Worm (Caenorhabditis elegans) whole organism, late embryonic: ENCODE results near the gene CD4.11.

Source experiments
- C08G9.2 ChIP-seq: sonication (generic microtip); optimal IDR thresholded peaks from 2 replicates; lab custom pipeline; 2016; ENCODE audit warnings: mild to moderate bottlenecking, missing genetic modification characterization, moderate library complexity, missing compliant biosample characterization
- C38D4.7 ChIP-seq: fragments of 200-800 bp; sonication (Bioruptor generic); optimal IDR thresholded peaks from 2 replicates; lab custom pipeline; 2018; ENCODE audit warnings: mild to moderate bottlenecking, missing genetic modification characterization, moderate library complexity, missing compliant biosample characterization
- K02D7.2 ChIP-seq: sonication (generic microtip); optimal IDR thresholded peaks from 2 replicates; lab custom pipeline; 2017; ENCODE audit warnings: mild to moderate bottlenecking, missing genetic modification characterization, missing compliant biosample characterization
- T23F11.4 ChIP-seq: fragments of 200-800 bp; sonication (Bioruptor generic); optimal IDR thresholded peaks from 2 replicates; lab custom pipeline; 2018; ENCODE audit warnings: mild to moderate bottlenecking, missing genetic modification characterization, missing compliant biosample characterization
- ahr-1 ChIP-seq: sonication (generic microtip); optimal IDR thresholded peaks from 2 replicates; lab custom pipeline; 2016; ENCODE audit warnings: missing genetic modification characterization, missing compliant biosample characterization
- ama-1 ChIP-seq: fragments of 150-350 bp; optimal IDR thresholded peaks from 2 replicates; lab custom pipeline; 2014
- ceh-18 ChIP-seq: sonication (generic microtip); optimal IDR thresholded peaks from 2 replicates; lab custom pipeline; 2016; ENCODE audit warnings: missing genetic modification characterization, missing compliant biosample characterization
- ceh-2 ChIP-seq: sonication (generic microtip); optimal IDR thresholded peaks from 2 replicates; lab custom pipeline; 2016; ENCODE audit warnings: missing genotype, missing genetic modification characterization, missing compliant biosample characterization
- ceh-24 ChIP-seq: sonication (generic microtip); optimal IDR thresholded peaks from 2 replicates; lab custom pipeline; 2016; ENCODE audit warnings: mild to moderate bottlenecking, missing genetic modification characterization, missing compliant biosample characterization
- ceh-30 ChIP-seq: fragments of 150-350 bp; optimal IDR thresholded peaks from 2 replicates; lab custom pipeline; 2014; ENCODE audit warnings: missing biosample characterization, missing genetic modification characterization
- ceh-31 ChIP-seq: sonication (generic microtip); optimal IDR thresholded peaks from 2 replicates; lab custom pipeline; 2016; ENCODE audit warnings: missing genetic modification characterization, missing compliant biosample characterization
- ceh-45 ChIP-seq: fragments of 200-800 bp; sonication (Bioruptor generic); IDR thresholded peaks from 2 replicates; pipeline ENCODE4 v1.3.6; 2022; ENCODE audit warnings: missing genetic modification reagents, missing genetic modification characterization, missing compliant biosample characterization
- ceh-48 ChIP-seq: sonication (generic microtip); optimal IDR thresholded peaks from 2 replicates; lab custom pipeline; 2016; ENCODE audit warnings: missing genetic modification characterization, inconsistent platforms, missing compliant biosample characterization
- ceh-6 ChIP-seq: fragments of 200-800 bp; sonication (Bioruptor generic); optimal IDR thresholded peaks from 2 replicates; lab custom pipeline; 2018; ENCODE audit warnings: mild to moderate bottlenecking, missing genetic modification characterization, missing compliant biosample characterization
- ceh-9 ChIP-seq: sonication (generic microtip); optimal IDR thresholded peaks from 2 replicates; lab custom pipeline; 2016; ENCODE audit warnings: mild to moderate bottlenecking, missing genetic modification characterization, inconsistent platforms, missing compliant biosample characterization
- che-1 ChIP-seq: sonication (generic microtip); optimal IDR thresholded peaks from 2 replicates; lab custom pipeline; 2016; ENCODE audit warnings: mild to moderate bottlenecking, missing genetic modification characterization, missing compliant biosample characterization
- dmd-4 ChIP-seq: sonication (generic microtip); optimal IDR thresholded peaks from 2 replicates; lab custom pipeline; 2016; ENCODE audit warnings: borderline replicate concordance, missing genetic modification characterization, missing compliant biosample characterization
- dve-1 ChIP-seq: sonication (generic microtip); optimal IDR thresholded peaks from 2 replicates; lab custom pipeline; 2017; ENCODE audit warnings: antibody characterized with exemption, mild to moderate bottlenecking, missing genetic modification characterization, missing compliant biosample characterization
- elt-4 ChIP-seq: sonication (generic microtip); optimal IDR thresholded peaks from 2 replicates; lab custom pipeline; 2016; ENCODE audit warnings: missing genetic modification characterization, missing compliant biosample characterization
- ets-4 ChIP-seq: sonication (generic microtip); optimal IDR thresholded peaks from 2 replicates; lab custom pipeline; 2016; ENCODE audit warnings: missing genetic modification characterization, missing compliant biosample characterization
- fax-1 ChIP-seq: sonication (generic microtip); optimal IDR thresholded peaks from 2 replicates; lab custom pipeline; 2016; ENCODE audit warnings: missing genotype, missing genetic modification characterization, missing compliant biosample characterization
- fkh-10 ChIP-seq: fragments of 150-350 bp; optimal IDR thresholded peaks from 2 replicates; lab custom pipeline; 2014; ENCODE audit warnings: missing biosample characterization, missing genetic modification reagents, missing genetic modification characterization
- fkh-6 ChIP-seq: sonication (generic microtip); optimal IDR thresholded peaks from 2 replicates; lab custom pipeline; 2016; ENCODE audit warnings: missing genetic modification characterization, missing compliant biosample characterization
- hlh-15 ChIP-seq: sonication (generic microtip); optimal IDR thresholded peaks from 2 replicates; lab custom pipeline; 2016; ENCODE audit warnings: missing genetic modification characterization, missing compliant biosample characterization
- hlh-30 ChIP-seq: sonication (generic microtip); optimal IDR thresholded peaks from 2 replicates; lab custom pipeline; 2017; ENCODE audit warnings: antibody characterized with exemption, missing genetic modification characterization, missing compliant biosample characterization; ENCODE audit not compliant: insufficient read depth
- hlh-8 ChIP-seq: sonication (generic microtip); optimal IDR thresholded peaks from 2 replicates; lab custom pipeline; 2016; ENCODE audit warnings: missing genotype, missing genetic modification characterization, missing compliant biosample characterization
- lim-6 ChIP-seq: sonication (generic microtip); optimal IDR thresholded peaks from 2 replicates; lab custom pipeline; 2016; ENCODE audit warnings: missing genetic modification characterization, missing compliant biosample characterization
- lin-11 ChIP-seq: fragments of 200-800 bp; sonication (Bioruptor generic); optimal IDR thresholded peaks from 2 replicates; lab custom pipeline; 2018; ENCODE audit warnings: mild to moderate bottlenecking, missing genetic modification characterization, missing compliant biosample characterization
- madf-2 ChIP-seq: sonication (generic microtip); optimal IDR thresholded peaks from 2 replicates; lab custom pipeline; 2017; ENCODE audit warnings: missing genetic modification characterization, missing compliant biosample characterization
- mec-3 ChIP-seq: sonication (generic microtip); optimal IDR thresholded peaks from 2 replicates; lab custom pipeline; 2016; ENCODE audit warnings: borderline replicate concordance, missing genetic modification characterization, missing compliant biosample characterization
- nhr-11 ChIP-seq: fragments of 150-350 bp; optimal IDR thresholded peaks from 2 replicates; lab custom pipeline; 2014; ENCODE audit warnings: missing biosample characterization, missing genetic modification characterization
- nhr-232 ChIP-seq: sonication (generic microtip); optimal IDR thresholded peaks from 2 replicates; lab custom pipeline; 2016; ENCODE audit warnings: missing genetic modification characterization, missing compliant biosample characterization
- npax-4 ChIP-seq: sonication (generic microtip); optimal IDR thresholded peaks from 2 replicates; lab custom pipeline; 2016; ENCODE audit warnings: missing genetic modification characterization, missing compliant biosample characterization
- odd-2 ChIP-seq: sonication (generic microtip); optimal IDR thresholded peaks from 2 replicates; lab custom pipeline; 2017; ENCODE audit warnings: antibody characterized with exemption, mild to moderate bottlenecking, missing genetic modification characterization, missing compliant biosample characterization
- pag-3 ChIP-seq: sonication (generic microtip); optimal IDR thresholded peaks from 2 replicates; lab custom pipeline; 2016; ENCODE audit warnings: missing compliant biosample characterization, missing genetic modification characterization, borderline replicate concordance
- pat-9 ChIP-seq: fragments of 200-800 bp; sonication (Bioruptor generic); optimal IDR thresholded peaks from 2 replicates; lab custom pipeline; 2018; ENCODE audit warnings: mild to moderate bottlenecking, missing genetic modification characterization, moderate library complexity, missing compliant biosample characterization
- pha-2 ChIP-seq: sonication (generic microtip); optimal IDR thresholded peaks from 2 replicates; lab custom pipeline; 2017; ENCODE audit warnings: mild to moderate bottlenecking, missing genetic modification characterization, missing compliant biosample characterization
- pha-4 ChIP-seq: fragments of 150-350 bp; optimal IDR thresholded peaks from 2 replicates; lab custom pipeline; 2018; ENCODE audit warnings: missing biosample characterization, missing genetic modification reagents, missing genetic modification characterization
- pros-1 ChIP-seq: fragments of 150-350 bp; optimal IDR thresholded peaks from 2 replicates; lab custom pipeline; 2014; ENCODE audit warnings: missing biosample characterization, missing genetic modification reagents, missing genetic modification characterization
- rnt-1 ChIP-seq: sonication (generic microtip); optimal IDR thresholded peaks from 2 replicates; lab custom pipeline; 2016; ENCODE audit warnings: missing genetic modification characterization, missing compliant biosample characterization
- sox-4 ChIP-seq: sonication (generic microtip); optimal IDR thresholded peaks from 2 replicates; lab custom pipeline; 2017; ENCODE audit warnings: mild to moderate bottlenecking, missing genetic modification characterization, inconsistent platforms, missing compliant biosample characterization
- tbx-2 ChIP-seq: sonication (generic microtip); optimal IDR thresholded peaks from 2 replicates; lab custom pipeline; 2016; ENCODE audit warnings: missing genetic modification characterization, missing compliant biosample characterization
- tbx-7 ChIP-seq: sonication (generic microtip); optimal IDR thresholded peaks from 2 replicates; lab custom pipeline; 2016; ENCODE audit warnings: missing genotype, missing genetic modification characterization, missing compliant biosample characterization
- unc-3 ChIP-seq, 2 experiments: fragments of 200-800 bp in 1 of 2; sonication (Bioruptor generic) in 1 of 2; sonication (generic microtip) in 1 of 2; conservative IDR thresholded peaks in 1 of 2; optimal IDR thresholded peaks in 1 of 2; 2 replicates each; pipeline versions ENCODE4 v1.3.6 to Lab custom; 2016 to 2022; ENCODE audit warnings: missing compliant biosample characterization in 2 of 2, missing genetic modification characterization in 2 of 2, missing genetic modification reagents in 1 of 2
- unc-42 ChIP-seq: sonication (generic microtip); optimal IDR thresholded peaks from 2 replicates; lab custom pipeline; 2016; ENCODE audit warnings: missing genotype, missing genetic modification characterization, missing compliant biosample characterization
- unc-86 ChIP-seq: sonication (generic microtip); optimal IDR thresholded peaks from 2 replicates; lab custom pipeline; 2016; ENCODE audit warnings: missing genetic modification characterization, missing compliant biosample characterization

CD4.11 gene

DNA sequence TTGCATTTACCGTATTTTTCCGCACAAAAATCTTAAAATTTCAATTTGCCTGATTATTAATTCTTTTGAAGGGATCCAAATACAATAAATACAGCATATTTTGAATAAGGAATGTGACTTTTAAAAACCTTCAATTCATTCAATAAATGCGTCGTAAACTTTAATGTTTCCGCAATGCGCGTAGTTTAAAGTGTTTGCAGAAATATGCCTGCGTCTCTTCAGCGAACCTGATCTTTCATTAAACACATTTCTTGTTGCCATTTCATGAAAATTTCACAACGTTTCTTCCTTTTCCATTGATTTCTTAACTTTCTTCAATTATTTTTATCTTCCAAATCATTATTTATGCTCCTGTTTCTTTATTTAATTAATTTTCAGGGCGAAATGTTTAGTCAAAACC, 7.4 kb downstream of the CD4.11 start, which contains the start of gene vps-37 (continued):
- TF ChIP-seq lim-6, result no peak
- TF ChIP-seq rnt-1, result no peak
- TF ChIP-seq mec-3 (tag; lab: Kevin White, UChicago), result no peak
- peak; percentile 90 for TF ChIP-seq unc-42
- no peak for TF ChIP-seq tbx-7 (tag; lab: Kevin White, UChicago)
- TF ChIP-seq ceh-30 (tag; lab: Kevin White, UChicago), result peak; percentile 44
- no peak for TF ChIP-seq ets-4 (tag; lab: Kevin White, UChicago)
- no peak for TF ChIP-seq fkh-10
- TF ChIP-seq C08G9.2, result no peak
- peak; percentile 2 for TF ChIP-seq K02D7.2 (tag; lab: Kevin White, UChicago)
- TF ChIP-seq pat-9, result no peak
- TF ChIP-seq ama-1, result no peak
- TF ChIP-seq ceh-2, result no peak
- peak; percentile 35 for TF ChIP-seq ceh-48 (tag; lab: Kevin White, UChicago)
- TF ChIP-seq odd-2, result no peak
- TF ChIP-seq npax-4 (tag; lab: Kevin White, UChicago), result no peak
- no peak for TF ChIP-seq pag-3
- no peak for TF ChIP-seq unc-86 (tag; lab: Kevin White, UChicago)
- TF ChIP-seq pros-1, result no peak
- no peak for TF ChIP-seq ceh-9
- peak; percentile 19 for TF ChIP-seq madf-2 (tag; lab: Kevin White, UChicago)
- no peak for TF ChIP-seq nhr-232 (tag; lab: Kevin White, UChicago)
- TF ChIP-seq pha-2 (tag; lab: Kevin White, UChicago), result no peak
- no peak for TF ChIP-seq ceh-6 (GFP tag; lab: Kevin White, UChicago)
- TF ChIP-seq pha-4 (tag; lab: Kevin White, UChicago), result no peak
- no peak for TF ChIP-seq dmd-4 (tag; lab: Kevin White, UChicago)
- TF ChIP-seq ahr-1 (tag; lab: Kevin White, UChicago), result no peak
- no peak for TF ChIP-seq hlh-15 (tag; lab: Kevin White, UChicago)
- no peak for TF ChIP-seq che-1
- TF ChIP-seq hlh-30, result no peak
- no peak for TF ChIP-seq ceh-18 (tag; lab: Kevin White, UChicago)
- TF ChIP-seq C38D4.7 (GFP tag; lab: Kevin White, UChicago), result no peak
- TF ChIP-seq fax-1 (tag; lab: Kevin White, UChicago), result no peak
- TF ChIP-seq ceh-31, result peak; percentile 58
- no peak for TF ChIP-seq fkh-6 (tag; lab: Kevin White, UChicago)
- TF ChIP-seq unc-3 (GFP tag; conservative IDR thresholded peaks at IDR 0.05; lab: Robert Waterston, UW), result no peak
- peak; percentile 47 for TF ChIP-seq unc-3 (tag; optimal IDR thresholded peaks at IDR 0.05; lab: Kevin White, UChicago)
- no peak for TF ChIP-seq sox-4 (tag; lab: Kevin White, UChicago)
- no peak for TF ChIP-seq ceh-45
- no peak for TF ChIP-seq T23F11.4 (GFP tag; lab: Kevin White, UChicago)
- no peak for TF ChIP-seq dve-1 (tag; lab: Kevin White, UChicago)
- no peak for TF ChIP-seq elt-4 (tag; lab: Kevin White, UChicago)
- TF ChIP-seq tbx-2 (tag; lab: Kevin White, UChicago), result no peak
- TF ChIP-seq hlh-8 (tag; lab: Kevin White, UChicago), result no peak
- no peak for TF ChIP-seq nhr-11 (tag; lab: Kevin White, UChicago)
- no peak for TF ChIP-seq ceh-24
- TF ChIP-seq lin-11 (tag; lab: Kevin White, UChicago), result no peak
